Fruit fly (Drosophila melanogaster): Measurements from ENCODE around the gene CSN8.

CSN8 gene

DNA sequence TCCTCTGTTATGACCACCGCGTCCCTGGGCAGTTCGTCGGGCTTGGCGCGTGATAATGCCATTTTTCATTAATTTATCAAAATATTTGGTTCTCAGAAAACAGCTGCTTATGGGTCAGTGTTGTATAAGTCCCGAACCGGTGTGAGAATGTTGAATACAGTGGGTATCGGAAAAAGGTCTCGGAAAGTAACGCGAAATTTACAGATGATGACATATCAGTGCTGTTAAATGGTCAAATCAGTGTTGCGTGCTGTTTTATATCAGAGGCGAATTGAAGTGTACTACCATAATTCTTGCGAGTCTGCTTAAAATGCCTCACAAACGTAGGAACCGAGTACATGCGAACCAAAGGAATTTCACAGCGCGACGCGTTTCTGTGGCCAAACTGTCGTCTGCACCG is 18.0 kb downstream of the CSN8 start, which contains the start of the genes CG13392 and Rcd4 (continued):
- peak; percentile 39 for TF ChIP-seq CG10979 (tag; optimal IDR thresholded peaks at IDR 0.05)
- TF ChIP-seq PHDP (tag; optimal IDR thresholded peaks at IDR 0.05) = peak; percentile 58
- TF ChIP-seq otp (GFP tag; IDR thresholded peaks at IDR 0.05) = peak; percentile 50; the same call in 2 of the 3 replicates
- no peak for TF ChIP-seq cg (GFP tag; optimal IDR thresholded peaks at IDR 0.05)
- TF ChIP-seq btn (GFP tag; optimal IDR thresholded peaks at IDR 0.05) = peak; percentile 30
- TF ChIP-seq CG12391 (tag; optimal IDR thresholded peaks at IDR 0.05) = peak; percentile 47
- peak; percentile 60 for TF ChIP-seq luna (GFP tag; optimal IDR thresholded peaks at IDR 0.05)
- peak; percentile 51; the same call in 2 of the 3 replicates for TF ChIP-seq knrl (GFP tag; IDR thresholded peaks at IDR 0.05; ENCODE audit: partially characterized antibody)
- TF ChIP-seq Ets97D (GFP tag; optimal IDR thresholded peaks at IDR 0.05) = peak; percentile 81
- TF ChIP-seq Bteb2 (GFP tag; optimal IDR thresholded peaks at IDR 0.05) = peak; percentile 57
- TF ChIP-seq Chrac-16 (GFP tag; optimal IDR thresholded peaks at IDR 0.05) = peak; percentile 61
- no peak for TF ChIP-seq toy (GFP tag; IDR thresholded peaks at IDR 0.05)
- TF ChIP-seq Bgb (GFP tag; IDR thresholded peaks at IDR 0.05; ENCODE audit: partially characterized antibody) = peak; percentile 72
- TF ChIP-seq CG14710 (tag; optimal IDR thresholded peaks at IDR 0.05) = peak; percentile 66
- TF ChIP-seq gfzf (GFP tag; optimal IDR thresholded peaks at IDR 0.05) = peak; percentile 44
- TF ChIP-seq CrebB (tag; optimal IDR thresholded peaks at IDR 0.05) = peak; percentile 50
- peak; percentile 57 for TF ChIP-seq CG10209 (GFP tag; optimal IDR thresholded peaks at IDR 0.05)
- no peak for TF ChIP-seq CG10274 (GFP tag; optimal IDR thresholded peaks at IDR 0.05)
- no peak for TF ChIP-seq TFAM (GFP tag; optimal IDR thresholded peaks at IDR 0.05)
- no peak for TF ChIP-seq CG7745 (tag; optimal IDR thresholded peaks at IDR 0.05)
- TF ChIP-seq CG15696 (tag; optimal IDR thresholded peaks at IDR 0.05) = no peak
- peak; percentile 85 for TF ChIP-seq CG1603 (tag; optimal IDR thresholded peaks at IDR 0.05)
- TF ChIP-seq Mad (GFP tag; optimal IDR thresholded peaks at IDR 0.05) = peak; percentile 71
- TF ChIP-seq dmrt11E (tag; optimal IDR thresholded peaks at IDR 0.05) = peak; percentile 21
- peak; percentile 49 for TF ChIP-seq CG1792 (GFP tag; optimal IDR thresholded peaks at IDR 0.05)
- peak; percentile 23 for TF ChIP-seq ftz-f1 (GFP tag; optimal IDR thresholded peaks at IDR 0.05)
- TF ChIP-seq CG12071 (GFP tag; optimal IDR thresholded peaks at IDR 0.05) = peak; percentile 67
- TF ChIP-seq CG6791 (GFP tag; IDR thresholded peaks at IDR 0.05; ENCODE audit: partially characterized antibody) = peak; percentile 73
- no peak for TF ChIP-seq fd102C (GFP tag; optimal IDR thresholded peaks at IDR 0.05)
- TF ChIP-seq Oli (tag; optimal IDR thresholded peaks at IDR 0.05) = no peak
- TF ChIP-seq CG10267 (tag; optimal IDR thresholded peaks at IDR 0.05) = peak; percentile 97
- TF ChIP-seq HHEX (GFP tag; optimal IDR thresholded peaks at IDR 0.05) = peak; percentile 56
- no peak for TF ChIP-seq fd96Cb (tag; optimal IDR thresholded peaks at IDR 0.05)
- TF ChIP-seq Adf1 (GFP tag; IDR thresholded peaks at IDR 0.05) = no peak; the same call in 1 of the 2 replicates
- 0 out of 2 replicates have a peak, but pooled peaks have one; percentile 6 for TF ChIP-seq esg (GFP tag; conservative IDR thresholded peaks at IDR 0.05)
- TF ChIP-seq CG7786 (GFP tag; optimal IDR thresholded peaks at IDR 0.05) = peak; percentile 88
- no peak for TF ChIP-seq oc (tag; optimal IDR thresholded peaks at IDR 0.05)
- TF ChIP-seq tup (GFP tag; optimal IDR thresholded peaks at IDR 0.05) = peak; percentile 76
- TF ChIP-seq CG1529 (GFP tag; optimal IDR thresholded peaks at IDR 0.05) = peak; percentile 37
- TF ChIP-seq jigr1 (GFP tag; IDR thresholded peaks at IDR 0.05) = no peak
- TF ChIP-seq row (GFP tag; IDR thresholded peaks at IDR 0.05) = peak; percentile 66
- TF ChIP-seq Ravus (GFP tag; IDR thresholded peaks at IDR 0.05) = no peak
- TF ChIP-seq twi (tag; optimal IDR thresholded peaks at IDR 0.05) = peak; percentile 40
- TF ChIP-seq Six4 (GFP tag; optimal IDR thresholded peaks at IDR 0.05) = no peak
- no peak for TF ChIP-seq Nf-YA (GFP tag; IDR thresholded peaks at IDR 0.05)
- 0 out of 2 replicates have a peak, but pooled peaks have one; percentile 13 for TF ChIP-seq gsb (GFP tag; IDR thresholded peaks at IDR 0.05)
- no peak for TF ChIP-seq CG17568 (GFP tag; optimal IDR thresholded peaks at IDR 0.05)
- TF ChIP-seq bsh (GFP tag; optimal IDR thresholded peaks at IDR 0.05) = peak in 1 of 2 experiments; percentile 44
- TF ChIP-seq CG8944 (GFP tag; optimal IDR thresholded peaks at IDR 0.05) = peak; percentile 56
- peak; percentile 25 for TF ChIP-seq Hr3 (GFP tag; optimal IDR thresholded peaks at IDR 0.05)

Data from whole organism, embryonic.